Fruit fly (Drosophila melanogaster) whole organism, embryonic: ENCODE measurements around the gene HHEX.

ENCODE experiments used
- Adf1 ChIP-seq: fragments of 200-800 bp; sonication (Bioruptor generic); IDR thresholded peaks from 2 replicates; pipeline ENCODE4 v1.3.6; 2022; ENCODE audit warnings: missing biosample characterization, missing genetic modification characterization
- Antp ChIP-seq: fragments of 200-800 bp; sonication (Bioruptor generic); optimal IDR thresholded peaks from 3 replicates; lab custom pipeline; 2016; ENCODE audit warnings: missing biosample characterization, missing genetic modification characterization
- Asciz ChIP-seq: fragments of 200-800 bp; sonication (Bioruptor generic); optimal IDR thresholded peaks from 2 replicates; lab custom pipeline; 2017; ENCODE audit warnings: missing biosample characterization, mild to moderate bottlenecking, missing genetic modification characterization, missing genetic modification reagents
- CG10274 ChIP-seq: fragments of 200-800 bp; sonication (Bioruptor generic); optimal IDR thresholded peaks from 3 replicates; lab custom pipeline; 2017; ENCODE audit warnings: missing biosample characterization, mild to moderate bottlenecking, missing genetic modification characterization
- CG11504 ChIP-seq: fragments of 200-800 bp; sonication (Bioruptor generic); optimal IDR thresholded peaks from 3 replicates; lab custom pipeline; 2019; ENCODE audit warnings: missing biosample characterization, mild to moderate bottlenecking, missing genetic modification characterization, moderate library complexity
- CG12219 ChIP-seq: fragments of 200-800 bp; sonication (Bioruptor generic); optimal IDR thresholded peaks from 3 replicates; lab custom pipeline; 2018; ENCODE audit warnings: missing biosample characterization, mild to moderate bottlenecking, missing genetic modification characterization
- CG1233 ChIP-seq: fragments of 200-800 bp; sonication (Bioruptor generic); optimal IDR thresholded peaks from 4 replicates; lab custom pipeline; 2018; ENCODE audit warnings: missing biosample characterization, mild to moderate bottlenecking, missing genetic modification characterization
- CG12391 ChIP-seq: fragments of 200-800 bp; sonication (Bioruptor generic); optimal IDR thresholded peaks from 3 replicates; lab custom pipeline; 2018; ENCODE audit warnings: missing biosample characterization, mild to moderate bottlenecking, missing genetic modification characterization, moderate library complexity
- CG14441 ChIP-seq: fragments of 200-800 bp; sonication (Bioruptor generic); IDR thresholded peaks from 2 replicates; pipeline ENCODE4 v1.3.6; 2022; ENCODE audit warnings: missing biosample characterization, missing genetic modification characterization
- CG1529 ChIP-seq: fragments of 200-800 bp; sonication (Bioruptor generic); optimal IDR thresholded peaks from 3 replicates; lab custom pipeline; 2018; ENCODE audit warnings: missing biosample characterization, missing genetic modification characterization
- CG1603 ChIP-seq: fragments of 200-800 bp; sonication (Bioruptor generic); optimal IDR thresholded peaks from 2 replicates; lab custom pipeline; 2019; ENCODE audit warnings: missing biosample characterization, mild to moderate bottlenecking, missing genetic modification characterization, moderate library complexity
- CG16863 ChIP-seq: fragments of 200-800 bp; sonication (Bioruptor generic); optimal IDR thresholded peaks from 3 replicates; lab custom pipeline; 2016; ENCODE audit warnings: missing biosample characterization, missing genetic modification characterization
- CG17612 ChIP-seq: fragments of 200-800 bp; sonication (Bioruptor generic); IDR thresholded peaks from 2 replicates; pipeline ENCODE4 v1.3.6; 2022; ENCODE audit warnings: missing biosample characterization, missing genetic modification characterization
- CG17829 ChIP-seq: fragments of 200-800 bp; optimal IDR thresholded peaks from 2 replicates; lab custom pipeline; 2019; ENCODE audit warnings: missing biosample characterization, mild to moderate bottlenecking, missing genetic modification characterization, moderate library complexity
- CG30403 ChIP-seq: fragments of 200-800 bp; sonication (Bioruptor generic); optimal IDR thresholded peaks from 3 replicates; lab custom pipeline; 2016; ENCODE audit warnings: missing biosample characterization, missing genetic modification characterization
- CG31224 ChIP-seq: fragments of 200-800 bp; sonication (Bioruptor generic); IDR thresholded peaks from 2 replicates; pipeline ENCODE4 v1.3.6; 2022; ENCODE audit warnings: missing biosample characterization, missing genetic modification characterization
- CG34422 ChIP-seq: fragments of 200-800 bp; sonication (Bioruptor generic); IDR thresholded peaks from 3 replicates; pipeline ENCODE4 v1.3.6; 2022; ENCODE audit warnings: missing biosample characterization, missing genetic modification characterization
- CG4282 ChIP-seq: fragments of 200-800 bp; sonication (Bioruptor generic); optimal IDR thresholded peaks from 2 replicates; lab custom pipeline; 2016; ENCODE audit warnings: missing biosample characterization, missing genetic modification characterization
- CG7839 ChIP-seq: fragments of 200-800 bp; sonication (Bioruptor generic); optimal IDR thresholded peaks from 3 replicates; lab custom pipeline; 2018; ENCODE audit warnings: missing biosample characterization, mild to moderate bottlenecking, missing genetic modification characterization, moderate library complexity
- CG8281 ChIP-seq: fragments of 200-800 bp; sonication (Bioruptor generic); optimal IDR thresholded peaks from 2 replicates; lab custom pipeline; 2018; ENCODE audit warnings: missing biosample characterization, mild to moderate bottlenecking, missing genetic modification characterization, moderate library complexity
- CG8478 ChIP-seq: fragments of >200 bp; optimal IDR thresholded peaks from 2 replicates; lab custom pipeline; 2018
- Dfd ChIP-seq, 2 experiments: fragments of >200 bp; optimal IDR thresholded peaks; 2 replicates each; lab custom pipeline; 2017; ENCODE audit warnings: missing biosample characterization in 2 of 2, missing genetic modification characterization in 2 of 2
- HLHmδ ChIP-seq: fragments of 200-800 bp; sonication (Bioruptor generic); optimal IDR thresholded peaks from 2 replicates; lab custom pipeline; 2018; ENCODE audit warnings: missing biosample characterization, mild to moderate bottlenecking, missing genetic modification characterization, moderate library complexity
- Hr51 ChIP-seq, 2 experiments: fragments of 200-800 bp; sonication (Bioruptor generic); optimal IDR thresholded peaks; 2 replicates in 1 of 2; 3 replicates in 1 of 2; lab custom pipeline; 2016 to 2018; ENCODE audit warnings: missing biosample characterization in 2 of 2, missing genetic modification characterization in 2 of 2, mild to moderate bottlenecking in 1 of 2, moderate library complexity in 1 of 2
- Hsf ChIP-seq: fragments of 200-800 bp; sonication (Bioruptor generic); optimal IDR thresholded peaks from 3 replicates; lab custom pipeline; 2016; ENCODE audit warnings: missing biosample characterization, missing genetic modification characterization
- MESR4 ChIP-seq: fragments of 200-800 bp; sonication (Bioruptor generic); optimal IDR thresholded peaks from 2 replicates; lab custom pipeline; 2018; ENCODE audit warnings: missing biosample characterization, mild to moderate bottlenecking, missing genetic modification characterization, moderate library complexity
- Neu2 ChIP-seq: fragments of 200-800 bp; sonication (Bioruptor generic); optimal IDR thresholded peaks from 3 replicates; lab custom pipeline; 2016; ENCODE audit warnings: missing biosample characterization, missing genetic modification characterization, borderline replicate concordance
- Nf-YA ChIP-seq: fragments of 200-800 bp; sonication (Bioruptor generic); IDR thresholded peaks from 2 replicates; pipeline ENCODE4 v1.3.6; 2022; ENCODE audit warnings: missing biosample characterization, missing genetic modification characterization
- Oaz ChIP-seq: fragments of 200-800 bp; sonication (Bioruptor generic); IDR thresholded peaks from 2 replicates; pipeline ENCODE4 v1.3.6; 2022; ENCODE audit warnings: missing biosample characterization, missing genetic modification characterization
- PHDP ChIP-seq: fragments of 200-800 bp; sonication (Bioruptor generic); optimal IDR thresholded peaks from 3 replicates; lab custom pipeline; 2018; ENCODE audit warnings: missing biosample characterization, mild to moderate bottlenecking, missing genetic modification characterization, moderate library complexity
- Sin3A ChIP-seq: fragments of >200 bp; optimal IDR thresholded peaks from 2 replicates; lab custom pipeline; 2018
- Sox102F ChIP-seq: fragments of 200-800 bp; sonication (Bioruptor generic); optimal IDR thresholded peaks from 2 replicates; lab custom pipeline; 2018; ENCODE audit warnings: missing biosample characterization, mild to moderate bottlenecking, missing genetic modification characterization, moderate library complexity
- Tbp ChIP-seq: fragments of >200 bp; optimal IDR thresholded peaks from 2 replicates; lab custom pipeline; 2018; ENCODE audit warnings: missing biosample characterization, missing genetic modification characterization
- Usf ChIP-seq: fragments of 200-800 bp; sonication (Bioruptor generic); optimal IDR thresholded peaks from 2 replicates; lab custom pipeline; 2017; ENCODE audit warnings: missing genotype, missing biosample characterization, missing genetic modification characterization
- Vsx1 ChIP-seq: fragments of 200-800 bp; sonication (Bioruptor generic); optimal IDR thresholded peaks from 2 replicates; lab custom pipeline; 2017; ENCODE audit warnings: missing biosample characterization, mild to moderate bottlenecking, missing genetic modification characterization, missing genetic modification reagents
- chn ChIP-seq: fragments of 200-800 bp; sonication (Bioruptor generic); optimal IDR thresholded peaks from 2 replicates; lab custom pipeline; 2016; ENCODE audit warnings: missing biosample characterization, missing genetic modification characterization
- croc ChIP-seq: fragments of 200-800 bp; sonication (Bioruptor generic); conservative IDR thresholded peaks from 3 replicates; pipeline ENCODE4 v1.3.6; 2022; ENCODE audit warnings: missing biosample characterization, missing genetic modification characterization
- disco-r ChIP-seq: fragments of 200-800 bp; sonication (Bioruptor generic); optimal IDR thresholded peaks from 2 replicates; lab custom pipeline; 2016; ENCODE audit warnings: missing biosample characterization, missing genetic modification characterization
- exex ChIP-seq: fragments of 200-800 bp; sonication (Bioruptor generic); optimal IDR thresholded peaks from 4 replicates; lab custom pipeline; 2018; ENCODE audit warnings: missing biosample characterization, mild to moderate bottlenecking, missing genetic modification characterization, moderate library complexity
- fd96Cb ChIP-seq: fragments of 200-800 bp; sonication (Bioruptor generic); optimal IDR thresholded peaks from 2 replicates; lab custom pipeline; 2018; ENCODE audit warnings: missing biosample characterization, mild to moderate bottlenecking, missing genetic modification characterization, moderate library complexity
- gcm2 ChIP-seq: fragments of 200-800 bp; sonication (Bioruptor generic); optimal IDR thresholded peaks from 2 replicates; lab custom pipeline; 2016; ENCODE audit warnings: missing biosample characterization, missing genetic modification characterization
- gem ChIP-seq: fragments of 200-800 bp; sonication (Bioruptor generic); optimal IDR thresholded peaks from 2 replicates; lab custom pipeline; 2019; ENCODE audit warnings: missing biosample characterization, mild to moderate bottlenecking, missing genetic modification characterization, moderate library complexity
- hth ChIP-seq: fragments of >200 bp; optimal IDR thresholded peaks from 2 replicates; lab custom pipeline; 2017; ENCODE audit warnings: inconsistent platforms
- insv ChIP-seq, 2 experiments: fragments of 200-800 bp; sonication (Bioruptor generic); optimal IDR thresholded peaks; 3 replicates each; lab custom pipeline; 2016 to 2018; ENCODE audit warnings: missing biosample characterization in 2 of 2, missing genetic modification characterization in 2 of 2
- kni ChIP-seq: fragments of 200-800 bp; sonication (Bioruptor generic); optimal IDR thresholded peaks from 3 replicates; lab custom pipeline; 2017; ENCODE audit warnings: mild to moderate bottlenecking, missing biosample characterization, missing genetic modification reagents, missing genetic modification characterization
- lbe ChIP-seq: fragments of 200-800 bp; sonication (Bioruptor generic); optimal IDR thresholded peaks from 2 replicates; lab custom pipeline; 2016; ENCODE audit warnings: missing biosample characterization, mild to moderate bottlenecking, missing genetic modification characterization
- nerfin-2 ChIP-seq: fragments of 200-800 bp; sonication (Bioruptor generic); IDR thresholded peaks from 2 replicates; pipeline ENCODE4 v1.3.6; 2022; ENCODE audit warnings: missing biosample characterization, missing genetic modification characterization; ENCODE audit not compliant: partially characterized antibody
- onecut ChIP-seq: fragments of 200-800 bp; sonication (Bioruptor generic); IDR thresholded peaks from 2 replicates; pipeline ENCODE4 v1.3.6; 2022; ENCODE audit warnings: missing biosample characterization, missing genetic modification characterization
- pb ChIP-seq: fragments of 200-800 bp; sonication (Bioruptor generic); optimal IDR thresholded peaks from 3 replicates; lab custom pipeline; 2016; ENCODE audit warnings: missing biosample characterization, missing genetic modification characterization
- pfk ChIP-seq: fragments of 200-800 bp; sonication (Bioruptor generic); optimal IDR thresholded peaks from 2 replicates; lab custom pipeline; 2018; ENCODE audit warnings: missing biosample characterization, mild to moderate bottlenecking, missing genetic modification characterization, moderate library complexity
- ro ChIP-seq: fragments of 200-800 bp; sonication (Bioruptor generic); IDR thresholded peaks from 2 replicates; pipeline ENCODE4 v1.3.6; 2022; ENCODE audit warnings: missing biosample characterization, missing genetic modification characterization
- slbo ChIP-seq: fragments of 200-800 bp; sonication (Bioruptor generic); IDR thresholded peaks from 2 replicates; pipeline ENCODE4 v1.3.6; 2022; ENCODE audit warnings: missing biosample characterization, missing genetic modification characterization
- so ChIP-seq: fragments of 200-800 bp; sonication (Bioruptor generic); IDR thresholded peaks from 3 replicates; pipeline ENCODE4 v1.3.6; 2022; ENCODE audit warnings: missing biosample characterization, missing genetic modification characterization

HHEX gene

dm6 chr3R:21092829-21093228 lies 12.1 kb upstream of the HHEX start:
- TF ChIP-seq CG34422 (GFP tag; lab: Robert Waterston, UW) (no peak), exex (tag; lab: Kevin White, UChicago) (no peak), CG11504 (no peak), so (GFP tag; lab: Robert Waterston, UW) (no peak), Adf1 (GFP tag; lab: Robert Waterston, UW) (no peak), CG1233 (GFP tag; lab: Kevin White, UChicago) (no peak), MESR4 (GFP tag; lab: Kevin White, UChicago) (no peak), CG14441 (no peak), nerfin-2 (GFP tag; lab: Robert Waterston, UW) (no peak), fd96Cb (tag; lab: Kevin White, UChicago) (no peak), CG8478 (lab: Kevin White, UChicago) (no peak), CG10274 (GFP tag; lab: Kevin White, UChicago) (no peak), Oaz (GFP tag; lab: Robert Waterston, UW) (no peak), CG12219 (GFP tag; lab: Kevin White, UChicago) (no peak), croc (GFP tag; lab: Robert Waterston, UW) (no peak), disco-r (GFP tag; lab: Kevin White, UChicago) (no peak), lbe (GFP tag; lab: Kevin White, UChicago) (no peak), PHDP (tag; lab: Kevin White, UChicago) (peak; percentile 11), CG12391 (tag; lab: Kevin White, UChicago) (peak; percentile 11), Hsf (GFP tag; lab: Kevin White, UChicago) (peak; percentile 4), insv (GFP tag; optimal IDR thresholded peaks at IDR 0.05; lab: Kevin White, UChicago) (no peak), Vsx1 (GFP tag; lab: Kevin White, UChicago) (no peak), onecut (no peak), CG17829 (no peak), CG1603 (tag; lab: Kevin White, UChicago) (peak; percentile 35), hth (lab: Kevin White, UChicago) (no peak), CG8281 (tag; lab: Kevin White, UChicago) (no peak), CG31224 (GFP tag; lab: Robert Waterston, UW) (no peak), CG1529 (GFP tag; lab: Kevin White, UChicago) (no peak), Sox102F (GFP tag; lab: Kevin White, UChicago) (peak; percentile 56), gcm2 (no peak), Dfd (GFP tag; optimal IDR thresholded peaks at IDR 0.05; lab: Kevin White, UChicago) (no peak), pb (GFP tag; lab: Kevin White, UChicago) (no peak), Nf-YA (GFP tag; lab: Robert Waterston, UW) (no peak), kni (GFP tag; lab: Kevin White, UChicago) (peak; percentile 60), Usf (GFP tag; lab: Kevin White, UChicago) (no peak), Hr51 (GFP tag; optimal IDR thresholded peaks at IDR 0.05; lab: Kevin White, UChicago) (peak in 1 of 2 experiments; percentile 39), CG4282 (no peak), Neu2 (GFP tag; lab: Kevin White, UChicago) (no peak), chn (GFP tag; lab: Kevin White, UChicago) (no peak), Antp (GFP tag; lab: Kevin White, UChicago) (peak; percentile 4), gem (peak; percentile 52), Asciz (GFP tag; lab: Kevin White, UChicago) (no peak), CG30403 (GFP tag; lab: Kevin White, UChicago) (peak; percentile 5), pfk (GFP tag; lab: Kevin White, UChicago) (no peak), CG17612 (no peak), Tbp (GFP tag; lab: Kevin White, UChicago) (no peak), CG16863 (no peak), ro (GFP tag; lab: Robert Waterston, UW) (no peak), Sin3A (lab: Kevin White, UChicago) (no peak), slbo (GFP tag; lab: Robert Waterston, UW) (no peak; the same call in 1 of the 2 replicates), CG7839 (tag; lab: Kevin White, UChicago) (no peak), HLHmδ (GFP tag; lab: Kevin White, UChicago) (no peak)
